Worm (Caenorhabditis elegans) whole organism, mixed stage, embryonic: ENCODE measurements around the gene ZK418.13.

Experiments
- M03D4.4 ChIP-seq: sonication (generic microtip); optimal IDR thresholded peaks from 2 replicates; lab custom pipeline; 2017; ENCODE audit warnings: mild to moderate bottlenecking, missing genetic modification characterization, missing compliant biosample characterization
- bed-3 ChIP-seq: fragments of 200-800 bp; sonication (Bioruptor generic); optimal IDR thresholded peaks from 3 replicates; lab custom pipeline; 2018; ENCODE audit warnings: mild to moderate bottlenecking, missing genetic modification characterization, moderate library complexity, missing compliant biosample characterization
- blmp-1 ChIP-seq: fragments of 150-350 bp; optimal IDR thresholded peaks from 2 replicates; lab custom pipeline; 2014; ENCODE audit warnings: missing biosample characterization, missing genetic modification characterization
- ceh-39 ChIP-seq: fragments of 150-350 bp; optimal IDR thresholded peaks from 2 replicates; lab custom pipeline; 2014; ENCODE audit warnings: missing biosample characterization, missing genetic modification characterization
- ceh-43 ChIP-seq: fragments of 200-800 bp; sonication (Bioruptor generic); optimal IDR thresholded peaks from 2 replicates; lab custom pipeline; 2018; ENCODE audit warnings: mild to moderate bottlenecking, missing genetic modification characterization, moderate library complexity, missing compliant biosample characterization
- ceh-83 ChIP-seq: fragments of 200-800 bp; sonication (Bioruptor generic); optimal IDR thresholded peaks from 2 replicates; lab custom pipeline; 2018; ENCODE audit warnings: mild to moderate bottlenecking, missing genetic modification characterization, missing compliant biosample characterization
- ces-1 ChIP-seq: fragments of 150-350 bp; optimal IDR thresholded peaks from 2 replicates; lab custom pipeline; 2014; ENCODE audit warnings: missing biosample characterization, missing genetic modification reagents, missing genetic modification characterization
- cnd-1 ChIP-seq: fragments of 200-800 bp; sonication (Bioruptor generic); optimal IDR thresholded peaks from 2 replicates; lab custom pipeline; 2018; ENCODE audit warnings: mild to moderate bottlenecking, missing genetic modification characterization, missing compliant biosample characterization
- drap-1 ChIP-seq: fragments of 200-800 bp; sonication (Bioruptor generic); optimal IDR thresholded peaks from 3 replicates; lab custom pipeline; 2018; ENCODE audit warnings: mild to moderate bottlenecking, missing genetic modification characterization, missing compliant biosample characterization
- elt-1 ChIP-seq: sonication (generic microtip); optimal IDR thresholded peaks from 2 replicates; lab custom pipeline; 2017; ENCODE audit warnings: missing genetic modification characterization, mild to moderate bottlenecking, missing compliant biosample characterization, antibody characterized with exemption, moderate library complexity, borderline replicate concordance; ENCODE audit not compliant: insufficient read depth
- elt-3 ChIP-seq: fragments of 150-350 bp; optimal IDR thresholded peaks from 2 replicates; lab custom pipeline; 2014; ENCODE audit warnings: missing biosample characterization, missing genetic modification characterization
- flh-1 ChIP-seq: fragments of 200-800 bp; sonication (Bioruptor generic); optimal IDR thresholded peaks from 2 replicates; lab custom pipeline; 2018; ENCODE audit warnings: mild to moderate bottlenecking, missing genetic modification characterization, moderate library complexity, missing compliant biosample characterization
- hlh-1 ChIP-seq: fragments of 150-350 bp; optimal IDR thresholded peaks from 2 replicates; lab custom pipeline; 2014; ENCODE audit warnings: missing biosample characterization, missing genetic modification reagents, missing genetic modification characterization
- lin-13 ChIP-seq: fragments of 150-350 bp; optimal IDR thresholded peaks from 2 replicates; lab custom pipeline; 2014; ENCODE audit warnings: missing biosample characterization, missing genetic modification characterization
- lsy-2 ChIP-seq: fragments of 150-350 bp; optimal IDR thresholded peaks from 2 replicates; lab custom pipeline; 2014; ENCODE audit warnings: missing biosample characterization, missing genetic modification characterization
- mab-5 ChIP-seq: fragments of 150-350 bp; optimal IDR thresholded peaks from 2 replicates; lab custom pipeline; 2014; ENCODE audit warnings: missing biosample characterization, missing genetic modification characterization
- mep-1 ChIP-seq: fragments of 150-350 bp; optimal IDR thresholded peaks from 2 replicates; lab custom pipeline; 2017; ENCODE audit warnings: missing biosample characterization, missing genetic modification reagents, missing genetic modification characterization, inconsistent platforms
- mls-2 ChIP-seq: sonication (generic microtip); optimal IDR thresholded peaks from 2 replicates; lab custom pipeline; 2016; ENCODE audit warnings: mild to moderate bottlenecking, missing genetic modification characterization, moderate library complexity, missing compliant biosample characterization
- nhr-12 ChIP-seq: fragments of 150-350 bp; optimal IDR thresholded peaks from 2 replicates; lab custom pipeline; 2014; ENCODE audit warnings: missing biosample characterization, missing genetic modification characterization
- nhr-237 ChIP-seq: fragments of 150-350 bp; optimal IDR thresholded peaks from 2 replicates; lab custom pipeline; 2014; ENCODE audit warnings: missing biosample characterization, missing genetic modification characterization
- nhr-28 ChIP-seq: fragments of 150-350 bp; optimal IDR thresholded peaks from 2 replicates; lab custom pipeline; 2014; ENCODE audit warnings: missing biosample characterization, missing genetic modification characterization
- nhr-76 ChIP-seq: sonication (generic microtip); optimal IDR thresholded peaks from 2 replicates; lab custom pipeline; 2017; ENCODE audit warnings: missing biosample characterization, missing genetic modification characterization
- pha-4 ChIP-seq: fragments of 150-350 bp; optimal IDR thresholded peaks from 2 replicates; lab custom pipeline; 2018; ENCODE audit warnings: missing biosample characterization, missing genetic modification reagents, missing genetic modification characterization
- sem-2 ChIP-seq: fragments of 200-800 bp; sonication (Bioruptor generic); optimal IDR thresholded peaks from 2 replicates; lab custom pipeline; 2018; ENCODE audit warnings: mild to moderate bottlenecking, missing genetic modification characterization, missing compliant biosample characterization
- snpc-4 ChIP-seq: fragments of 150-350 bp; optimal IDR thresholded peaks from 2 replicates; lab custom pipeline; 2014; ENCODE audit warnings: missing biosample characterization, missing genetic modification characterization
- sptf-1 ChIP-seq: sonication (generic microtip); optimal IDR thresholded peaks from 2 replicates; lab custom pipeline; 2017; ENCODE audit warnings: mild to moderate bottlenecking, missing genetic modification characterization, moderate library complexity, missing compliant biosample characterization
- tbx-8 ChIP-seq: fragments of 200-800 bp; sonication (Bioruptor generic); optimal IDR thresholded peaks from 2 replicates; lab custom pipeline; 2018; ENCODE audit warnings: mild to moderate bottlenecking, missing genetic modification characterization, moderate library complexity, missing compliant biosample characterization
- unc-120 ChIP-seq: sonication (generic microtip); optimal IDR thresholded peaks from 2 replicates; lab custom pipeline; 2017; ENCODE audit warnings: missing genetic modification characterization, missing compliant biosample characterization; ENCODE audit not compliant: poor library complexity, severe bottlenecking
- unc-39 ChIP-seq: fragments of 150-350 bp; optimal IDR thresholded peaks from 2 replicates; lab custom pipeline; 2014; ENCODE audit warnings: missing biosample characterization, missing genetic modification characterization
- unc-62 ChIP-seq: fragments of 150-350 bp; optimal IDR thresholded peaks from 2 replicates; lab custom pipeline; 2014; ENCODE audit warnings: missing biosample characterization, missing genetic modification reagents, missing genetic modification characterization
- zip-8 ChIP-seq: fragments of 150-350 bp; optimal IDR thresholded peaks from 2 replicates; lab custom pipeline; 2014; ENCODE audit warnings: missing biosample characterization, missing genetic modification characterization
- ztf-11 ChIP-seq: fragments of 150-350 bp; optimal IDR thresholded peaks from 2 replicates; lab custom pipeline; 2014; ENCODE audit warnings: missing biosample characterization, missing genetic modification characterization

Gene ZK418.13

DNA sequence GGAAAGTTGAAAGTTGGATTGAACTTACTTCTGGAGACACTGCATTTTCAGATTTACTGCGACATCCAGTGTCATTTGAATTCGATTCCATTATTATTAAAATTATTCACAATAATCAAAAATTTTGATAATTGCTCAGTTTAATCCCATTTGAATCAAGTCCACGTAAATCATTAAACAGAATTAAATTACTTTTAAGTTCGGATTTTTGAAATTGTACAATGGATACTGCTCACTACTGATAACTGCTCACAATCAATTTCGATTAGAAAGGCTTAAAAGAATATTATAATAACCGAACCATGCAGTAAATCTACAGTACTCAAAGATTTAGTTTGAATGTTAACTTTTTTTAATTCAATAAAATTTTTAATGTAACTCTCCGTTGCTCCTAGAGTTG, 12.1 kb downstream of the ZK418.13 start, which contains the start of gene R01H2.4:
R01H2.4 (minus strand) TSS at position 101 of the 400 bp plus-strand sequence.
- no peak for TF ChIP-seq nhr-76
- TF ChIP-seq drap-1 (GFP tag; lab: Kevin White, UChicago): no peak
- no peak for TF ChIP-seq ces-1 (GFP tag; lab: Kevin White, UChicago)
- no peak for TF ChIP-seq elt-1 (tag; lab: Kevin White, UChicago)
- no peak for TF ChIP-seq elt-3 (tag; lab: Kevin White, UChicago)
- no peak for TF ChIP-seq mls-2 (tag; lab: Kevin White, UChicago)
- no peak for TF ChIP-seq ceh-39 (tag; lab: Kevin White, UChicago)
- TF ChIP-seq bed-3: no peak
- no peak for TF ChIP-seq ztf-11 (tag; lab: Kevin White, UChicago)
- no peak for TF ChIP-seq unc-120 (tag; lab: Kevin White, UChicago)
- TF ChIP-seq sptf-1 (tag; lab: Kevin White, UChicago): no peak
- TF ChIP-seq lin-13: no peak
- no peak for TF ChIP-seq M03D4.4 (tag; lab: Kevin White, UChicago)
- TF ChIP-seq ceh-43 (GFP tag; lab: Kevin White, UChicago): no peak
- no peak for TF ChIP-seq nhr-237 (tag; lab: Kevin White, UChicago)
- no peak for TF ChIP-seq blmp-1
- no peak for TF ChIP-seq pha-4 (tag; lab: Kevin White, UChicago)
- no peak for TF ChIP-seq nhr-28 (tag; lab: Kevin White, UChicago)
- TF ChIP-seq cnd-1 (tag; lab: Kevin White, UChicago): no peak
- TF ChIP-seq mep-1 (tag; lab: Kevin White, UChicago): no peak

DNA sequence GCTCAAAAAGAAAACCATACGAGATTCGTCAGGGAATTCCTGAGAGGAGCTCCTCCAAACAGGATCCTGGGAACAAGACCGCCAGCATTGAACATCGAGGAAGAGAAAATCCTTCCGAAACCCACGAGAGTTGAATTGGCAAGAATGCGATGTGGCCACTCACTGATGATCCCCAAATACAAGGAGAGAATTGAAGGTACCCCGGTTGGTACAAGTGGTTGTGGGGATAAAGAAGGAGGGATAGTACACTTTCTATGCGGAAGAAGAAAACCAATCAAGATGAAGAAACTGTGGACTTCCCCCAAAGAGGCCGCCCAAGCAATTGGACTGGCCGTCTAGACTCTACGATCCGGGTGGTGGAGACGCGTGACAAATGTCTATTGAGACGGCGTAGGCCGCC, 13.2 kb downstream of the ZK418.13 start:
- TF ChIP-seq sptf-1 (tag; lab: Kevin White, UChicago) (no peak), nhr-28 (tag; lab: Kevin White, UChicago) (no peak), nhr-76 (no peak), pha-4 (tag; lab: Kevin White, UChicago) (no peak), tbx-8 (GFP tag; lab: Kevin White, UChicago) (no peak), ztf-11 (tag; lab: Kevin White, UChicago) (no peak), blmp-1 (no peak), mls-2 (tag; lab: Kevin White, UChicago) (no peak), ces-1 (GFP tag; lab: Kevin White, UChicago) (no peak), ceh-83 (no peak), nhr-12 (tag; lab: Kevin White, UChicago) (no peak), lsy-2 (no peak), M03D4.4 (tag; lab: Kevin White, UChicago) (no peak)

DNA sequence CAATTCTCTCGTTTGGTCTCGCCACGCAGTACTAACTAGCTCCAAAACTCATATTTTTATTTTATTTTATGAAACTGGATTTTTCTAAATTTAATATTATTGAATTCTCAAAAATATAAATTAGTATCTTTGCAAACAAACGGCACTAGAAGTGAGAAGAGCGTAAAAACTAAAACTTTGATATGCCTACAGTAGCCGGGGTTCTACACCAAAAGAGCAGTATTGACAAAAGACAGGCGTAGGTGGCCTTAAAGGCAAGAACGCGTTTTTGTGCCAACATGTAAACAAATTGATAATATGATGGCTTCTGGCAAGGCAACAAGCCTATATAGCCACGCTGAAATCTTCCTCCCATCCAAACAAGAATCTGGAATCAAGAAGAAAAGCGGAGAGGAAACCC, 13.7 kb downstream of the ZK418.13 start, which contains the start of gene R01H2.1:
R01H2.1 (plus strand) TSS at position 301 of the 400 bp plus-strand sequence.
- no peak for TF ChIP-seq M03D4.4 (tag; lab: Kevin White, UChicago)
- no peak for TF ChIP-seq unc-39 (tag; lab: Kevin White, UChicago)
- no peak for TF ChIP-seq nhr-12 (tag; lab: Kevin White, UChicago)
- TF ChIP-seq zip-8 (tag; lab: Kevin White, UChicago): no peak
- no peak for TF ChIP-seq elt-3 (tag; lab: Kevin White, UChicago)
- TF ChIP-seq mls-2 (tag; lab: Kevin White, UChicago): no peak
- TF ChIP-seq flh-1 (GFP tag; lab: Kevin White, UChicago): no peak
- TF ChIP-seq, all 35 proteins: peak for 0

DNA sequence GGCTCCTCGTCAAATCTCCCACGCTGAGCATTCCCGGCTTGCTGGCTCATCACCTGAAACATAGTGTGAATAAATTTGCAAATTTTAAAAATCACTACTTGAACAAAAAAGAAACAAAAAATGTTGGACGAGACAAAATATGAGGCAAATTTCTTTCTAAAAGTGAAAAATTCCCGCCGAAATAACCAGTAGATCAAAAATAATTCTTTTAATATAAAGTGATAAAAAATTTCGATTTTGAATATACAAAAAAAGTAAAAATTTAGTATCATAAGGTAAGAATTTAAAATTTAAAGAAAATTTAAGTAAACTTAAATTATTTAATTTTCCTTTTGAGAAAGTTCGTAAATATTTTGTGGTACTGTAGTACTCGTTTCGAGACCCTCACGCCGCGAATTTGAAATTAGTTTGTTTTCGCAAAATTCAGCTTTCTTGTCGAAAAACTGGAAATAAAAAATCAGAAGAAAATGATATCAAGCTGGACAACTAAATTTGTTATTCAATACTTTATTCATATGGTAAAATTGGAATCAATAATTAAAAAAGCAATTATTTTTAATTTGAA, 15.7 kb downstream of the ZK418.13 start, which contains the start of gene egg-2:
egg-2 (minus strand) TSS at position 53 of the 565 bp plus-strand sequence.
- TF ChIP-seq unc-39 (tag; lab: Kevin White, UChicago): no peak
- no peak for TF ChIP-seq cnd-1 (tag; lab: Kevin White, UChicago)
- TF ChIP-seq sem-2 (GFP tag; lab: Kevin White, UChicago): no peak
- no peak for TF ChIP-seq ceh-83
- no peak for TF ChIP-seq nhr-237 (tag; lab: Kevin White, UChicago)
- TF ChIP-seq elt-1 (tag; lab: Kevin White, UChicago): no peak

DNA sequence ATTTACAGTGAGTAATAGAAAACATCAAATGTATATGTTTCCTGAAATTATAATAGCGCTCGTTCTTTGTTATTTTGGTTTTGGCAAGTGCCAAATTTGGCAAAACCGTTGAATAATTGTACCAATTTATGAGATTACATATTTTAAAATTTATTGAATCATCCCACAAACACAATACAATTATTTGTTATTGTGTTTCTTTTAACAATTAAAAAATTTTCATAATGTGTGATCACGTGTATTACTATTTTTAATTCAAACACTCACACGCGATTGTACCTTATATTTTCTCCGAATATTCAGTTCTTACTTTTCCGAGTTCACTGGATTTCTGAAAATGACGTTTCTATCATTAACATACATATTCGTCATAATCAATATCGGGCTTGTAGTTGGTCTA, 20.0 kb downstream of the ZK418.13 start, which contains the start of gene R01H2.2:
R01H2.2 (plus strand) TSS at position 301 of the 400 bp plus-strand sequence.
- TF ChIP-seq M03D4.4 (tag; lab: Kevin White, UChicago): no peak
- TF ChIP-seq nhr-28 (tag; lab: Kevin White, UChicago): no peak
- no peak for TF ChIP-seq flh-1 (GFP tag; lab: Kevin White, UChicago)
- no peak for TF ChIP-seq cnd-1 (tag; lab: Kevin White, UChicago)
- TF ChIP-seq snpc-4 (tag; lab: Kevin White, UChicago): no peak
- no peak for TF ChIP-seq unc-39 (tag; lab: Kevin White, UChicago)
- TF ChIP-seq elt-1 (tag; lab: Kevin White, UChicago): no peak
- TF ChIP-seq blmp-1: no peak
- no peak for TF ChIP-seq nhr-76
- TF ChIP-seq ces-1 (GFP tag; lab: Kevin White, UChicago): no peak
- no peak for TF ChIP-seq tbx-8 (GFP tag; lab: Kevin White, UChicago)
- TF ChIP-seq unc-62 (GFP tag; lab: Kevin White, UChicago): no peak
- TF ChIP-seq bed-3: no peak
- TF ChIP-seq hlh-1: no peak
- TF ChIP-seq lin-13: no peak
- no peak for TF ChIP-seq nhr-237 (tag; lab: Kevin White, UChicago)
- no peak for TF ChIP-seq zip-8 (tag; lab: Kevin White, UChicago)
- no peak for TF ChIP-seq mab-5
- no peak for TF ChIP-seq unc-120 (tag; lab: Kevin White, UChicago)
